Fruit fly (Drosophila melanogaster) whole organism, prepupa: ENCODE results near the gene Hsc70-4.

Experiments used
- CG6163 ChIP-seq: fragments of 200-800 bp; sonication (Bioruptor generic); IDR thresholded peaks from 3 replicates; pipeline ENCODE4 v1.3.6; 2022; ENCODE audit warnings: missing biosample characterization, missing genetic modification characterization
- CG6808 ChIP-seq: fragments of 200-800 bp; sonication (Bioruptor generic); optimal IDR thresholded peaks from 3 replicates; lab custom pipeline; 2017; ENCODE audit warnings: missing biosample characterization, missing genetic modification characterization, mild to moderate bottlenecking, moderate library complexity, missing genetic modification reagents
- OdsH ChIP-seq: fragments of 200-800 bp; sonication (Bioruptor generic); optimal IDR thresholded peaks from 3 replicates; lab custom pipeline; 2016; ENCODE audit warnings: missing biosample characterization, missing genetic modification characterization

DNA sequence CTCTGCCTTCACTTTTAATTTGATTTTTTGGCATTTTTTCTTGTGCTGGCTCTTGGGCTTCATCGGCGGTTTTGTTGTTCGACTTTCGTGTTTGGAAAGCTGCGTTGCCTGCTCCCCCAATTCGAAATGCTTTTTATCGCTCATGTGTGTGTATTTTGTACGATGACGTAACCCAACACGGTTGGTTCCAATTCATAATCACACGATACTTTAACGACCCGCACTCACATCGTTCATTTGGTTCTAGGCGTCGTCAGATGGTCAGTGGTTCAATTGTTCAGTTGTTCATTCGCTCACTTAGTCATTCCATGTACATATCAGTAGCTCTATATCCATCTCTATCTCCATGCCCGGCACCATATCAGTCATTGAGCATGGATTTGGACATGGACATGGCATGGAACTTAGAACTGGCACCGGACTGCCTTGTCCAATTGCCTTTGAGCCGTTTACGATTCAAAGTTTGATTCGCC, 51.4 kb downstream of the Hsc70-4 start:
- no peak for TF ChIP-seq CG6808 (GFP tag; lab: Kevin White, UChicago)
- TF ChIP-seq OdsH (GFP tag; lab: Kevin White, UChicago), result no peak
- no peak for TF ChIP-seq CG6163
